Worm (Caenorhabditis elegans): ENCODE results near the gene mdt-30.

The mdt-30 gene

ce11 chrIII:7979659-7980058 lies 48.2 kb downstream of the mdt-30 start, which contains the start of gene clp-1:
Gene clp-1, plus strand, starts transcription at chrIII:7979959.
- TF ChIP-seq ztf-25 (GFP tag; IDR thresholded peaks at IDR 0.05) (no peak), sea-2 (GFP tag; IDR thresholded peaks at IDR 0.05) (no peak), ceh-79 (tag; optimal IDR thresholded peaks at IDR 0.05) (no peak), F22D6.2 (tag; optimal IDR thresholded peaks at IDR 0.05) (no peak), T26A5.8 (tag; optimal IDR thresholded peaks at IDR 0.05) (no peak), chd-7 (tag; optimal IDR thresholded peaks at IDR 0.05) (no peak)

- no peak for TF ChIP-seq B0035.1 (tag; optimal IDR thresholded peaks at IDR 0.05)
- TF ChIP-seq tlf-1 (GFP tag; optimal IDR thresholded peaks at IDR 0.05): no peak
- peak; percentile 59 for TF ChIP-seq attf-5 (GFP tag; optimal IDR thresholded peaks at IDR 0.05)
- TF ChIP-seq nhr-80 (tag; optimal IDR thresholded peaks at IDR 0.05): peak; percentile 38
- no peak for TF ChIP-seq chd-7 (tag; optimal IDR thresholded peaks at IDR 0.05)
- TF ChIP-seq pha-4 (tag; optimal IDR thresholded peaks at IDR 0.05): peak; percentile 14
- peak; percentile 93 for TF ChIP-seq hmg-1.2 (GFP tag; IDR thresholded peaks at IDR 0.05)
- peak; percentile 15 for TF ChIP-seq lin-40 (tag; optimal IDR thresholded peaks at IDR 0.05)
- no peak for TF ChIP-seq tbx-9 (tag; optimal IDR thresholded peaks at IDR 0.05; ENCODE audit: borderline replicate concordance)
- peak; percentile 41 for TF ChIP-seq B0261.1 (tag; optimal IDR thresholded peaks at IDR 0.05)
- TF ChIP-seq lir-1 (GFP tag; conservative IDR thresholded peaks at IDR 0.05): no peak
- TF ChIP-seq C06A6.2 (GFP tag; conservative IDR thresholded peaks at IDR 0.05): no peak
- TF ChIP-seq pbrm-1 (GFP tag; IDR thresholded peaks at IDR 0.05): peak; percentile 38
- TF ChIP-seq ZK185.1 (tag; optimal IDR thresholded peaks at IDR 0.05; ENCODE audit: poor library complexity, severe bottlenecking): peak; percentile 33
Measured at ce11 chrIII:7978723-7979122, 49.1 kb downstream of the mdt-30 start.

- peak; percentile 17 for TF ChIP-seq die-1 (tag; optimal IDR thresholded peaks at IDR 0.05)
- no peak for TF ChIP-seq pbrm-1 (GFP tag; IDR thresholded peaks at IDR 0.05)
- TF ChIP-seq snpc-1.1 (tag; optimal IDR thresholded peaks at IDR 0.05; ENCODE audit: insufficient read depth): no peak
- TF ChIP-seq cebp-1 (GFP tag; IDR thresholded peaks at IDR 0.05): no peak
- TF ChIP-seq cebp-1 (tag; optimal IDR thresholded peaks at IDR 0.05): peak; percentile 9
- peak; percentile 64 for TF ChIP-seq B0261.1 (tag; optimal IDR thresholded peaks at IDR 0.05)
- TF ChIP-seq lin-26 (GFP tag; IDR thresholded peaks at IDR 0.05): peak; percentile 66
- no peak for TF ChIP-seq T26A5.8 (tag; optimal IDR thresholded peaks at IDR 0.05)
- TF ChIP-seq ceh-27 (GFP tag; optimal IDR thresholded peaks at IDR 0.05): no peak
- peak; percentile 86 for TF ChIP-seq tbp1 (GFP tag; optimal IDR thresholded peaks at IDR 0.05)
- no peak for TF ChIP-seq ceh-100 (GFP tag; IDR thresholded peaks at IDR 0.05)
- peak; percentile 35 for TF ChIP-seq ztf-18 (tag; optimal IDR thresholded peaks at IDR 0.05)
- no peak for TF ChIP-seq xnd-1 (tag; optimal IDR thresholded peaks at IDR 0.05)
- TF ChIP-seq nfya-1 (tag; optimal IDR thresholded peaks at IDR 0.05; ENCODE audit: borderline replicate concordance, insufficient read depth): no peak
- TF ChIP-seq F37B4.10 (GFP tag; IDR thresholded peaks at IDR 0.05): no peak
- TF ChIP-seq hsf-1 (GFP tag; IDR thresholded peaks at IDR 0.05): no peak
- TF ChIP-seq lin-54 (GFP tag; optimal IDR thresholded peaks at IDR 0.05): peak; percentile 26
- no peak for TF ChIP-seq gei-17 (GFP tag; optimal IDR thresholded peaks at IDR 0.05)
- 0 out of 2 replicates have a peak, but pooled peaks have one; percentile 20 for TF ChIP-seq rcor-1 (GFP tag; IDR thresholded peaks at IDR 0.05)
- 0 out of 2 replicates have a peak, but pooled peaks have one; percentile 13 for TF ChIP-seq aptf-3 (GFP tag; IDR thresholded peaks at IDR 0.05)
- peak; percentile 47; the same call in 1 of the 2 replicates for TF ChIP-seq ekl-4 (GFP tag; IDR thresholded peaks at IDR 0.05)
- TF ChIP-seq let-607 (tag; optimal IDR thresholded peaks at IDR 0.05): no peak
- peak; percentile 7 for TF ChIP-seq lsl-1 (GFP tag; optimal IDR thresholded peaks at IDR 0.05)
- TF ChIP-seq ztf-26 (tag; optimal IDR thresholded peaks at IDR 0.05): peak; percentile 13
- TF ChIP-seq bed-2 (GFP tag; IDR thresholded peaks at IDR 0.05): no peak
- TF ChIP-seq athp-1 (tag; optimal IDR thresholded peaks at IDR 0.05): no peak
- peak; percentile 60 for TF ChIP-seq rpc-1 (optimal IDR thresholded peaks at IDR 0.05)
- TF ChIP-seq rpc-1 (tag; optimal IDR thresholded peaks at IDR 0.05): peak; percentile 68
- TF ChIP-seq Y95B8A.8 (GFP tag; IDR thresholded peaks at IDR 0.05): no peak
- TF ChIP-seq attf-6 (GFP tag; IDR thresholded peaks at IDR 0.05): no peak
- no peak for TF ChIP-seq ceh-58 (GFP tag; IDR thresholded peaks at IDR 0.05)
Measured at ce11 chrIII:7978289-7978688, 49.6 kb downstream of the mdt-30 start.
